Worm (Caenorhabditis elegans): ENCODE measurements around the gene C14C10.2.

Gene C14C10.2

DNA sequence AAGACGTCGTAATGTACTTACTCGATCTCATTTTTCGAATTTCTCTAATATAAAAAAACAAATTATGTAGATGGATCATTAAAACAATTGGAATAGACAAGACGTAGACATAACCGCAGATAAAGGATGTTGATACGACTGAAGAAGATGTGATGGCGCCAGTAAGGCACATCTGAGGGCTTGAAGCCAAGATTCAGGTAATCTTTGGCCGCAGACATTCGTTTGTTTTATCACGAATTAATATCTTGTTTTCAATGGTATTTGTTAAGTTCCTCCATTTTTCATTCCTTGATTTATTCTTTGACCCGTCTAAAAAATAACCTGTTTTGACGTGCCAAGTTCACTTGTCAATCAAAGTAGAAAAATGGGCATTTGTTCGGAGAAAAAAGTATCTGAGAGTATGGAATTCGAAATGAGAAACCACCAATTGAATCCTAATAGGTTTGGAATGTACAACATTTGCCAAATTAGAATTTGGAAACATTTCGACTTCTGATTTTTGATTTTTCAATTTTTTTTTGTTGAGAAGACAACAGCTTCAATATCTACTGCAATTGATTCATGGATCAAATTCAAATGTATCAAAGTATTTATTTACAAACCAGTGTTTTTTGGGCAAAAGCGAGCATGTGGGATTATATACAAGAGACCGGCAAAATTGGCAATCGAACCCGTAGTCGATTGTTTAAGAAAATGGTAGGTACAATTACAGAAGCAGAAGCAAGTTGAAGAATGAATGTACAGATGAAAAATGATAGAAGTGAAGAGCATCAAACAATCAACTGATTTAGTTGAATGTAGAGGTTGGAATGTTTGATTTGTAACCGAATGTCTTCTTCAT lies 40.4 kb downstream of the C14C10.2 start:
- TF ChIP-seq W03F9.2 (tag; optimal IDR thresholded peaks at IDR 0.05) = no peak

DNA sequence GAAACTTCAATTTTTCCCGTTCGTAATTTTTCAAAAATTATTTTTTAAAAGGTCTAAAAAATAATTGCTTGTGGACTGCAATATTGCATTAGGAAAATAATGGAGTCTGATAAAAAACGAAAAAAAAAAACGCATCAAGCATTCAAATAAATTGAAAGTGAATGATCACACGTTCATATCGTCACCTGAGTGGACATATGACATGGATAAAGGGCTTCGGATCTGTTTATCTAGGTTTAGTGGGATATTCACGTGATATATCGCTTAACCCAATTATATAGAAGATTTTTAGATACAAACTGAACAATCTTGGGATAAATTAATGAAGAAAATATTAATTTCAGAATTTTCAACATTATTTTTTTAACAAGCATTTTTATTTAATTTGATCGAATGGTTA lies 41.5 kb downstream of the C14C10.2 start:
- TF ChIP-seq him-1 (tag; optimal IDR thresholded peaks at IDR 0.05) = no peak
- TF ChIP-seq dao-5 (tag; optimal IDR thresholded peaks at IDR 0.05) = no peak
- TF ChIP-seq W03F9.2 (tag; optimal IDR thresholded peaks at IDR 0.05) = no peak

DNA sequence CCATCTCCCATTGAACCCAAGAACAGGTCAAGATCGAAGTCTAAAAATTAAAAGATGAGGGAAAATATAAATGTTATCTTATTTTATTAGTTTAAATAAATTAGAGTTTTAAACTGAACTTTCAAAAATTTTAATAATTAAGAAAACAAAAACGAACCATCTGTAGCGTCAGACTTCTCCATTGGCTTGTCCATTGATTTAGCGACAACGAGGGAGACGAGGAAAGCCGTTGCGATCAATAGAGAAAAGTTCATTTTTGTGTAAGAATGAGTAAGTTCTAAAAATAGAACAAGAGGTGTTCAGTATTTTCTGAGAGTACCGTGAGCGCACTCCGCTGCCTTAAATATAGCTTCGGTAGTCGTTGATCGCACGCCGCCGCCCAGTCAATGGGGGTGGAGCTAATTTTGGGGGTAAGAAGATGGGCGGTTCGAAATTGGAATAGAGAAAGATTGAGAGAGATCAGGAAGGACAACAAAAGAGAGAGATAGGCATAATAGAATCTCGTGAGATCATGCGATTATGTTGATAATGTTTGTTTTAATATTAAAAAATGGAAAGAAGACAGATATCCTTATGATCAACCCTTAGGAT lies 42.1 kb downstream of the C14C10.2 start, which contains the start of gene F45D3.3:
Gene F45D3.3 (minus strand): TSS at position 350 of the 591 bp plus-strand sequence.
- no peak for TF ChIP-seq W03F9.2 (tag; optimal IDR thresholded peaks at IDR 0.05)

DNA sequence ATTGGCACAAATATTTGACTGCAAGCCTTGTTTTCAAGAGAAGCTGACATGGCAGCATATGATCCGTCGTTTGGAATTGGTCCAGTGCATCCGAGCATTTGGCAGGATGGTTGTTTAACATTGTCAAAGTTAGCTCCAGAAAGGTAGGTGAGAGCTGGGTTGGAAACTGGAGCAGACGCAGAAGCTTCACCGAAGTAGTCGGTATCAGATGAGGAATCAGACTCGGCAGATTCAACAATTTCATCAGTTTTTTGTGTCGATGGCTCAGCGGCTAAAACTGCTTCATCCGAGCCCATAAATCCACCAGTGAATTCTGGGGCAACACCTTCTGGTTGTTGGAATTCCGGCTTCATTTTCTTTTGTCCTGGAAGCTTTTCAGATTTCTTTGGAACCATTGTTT lies 42.7 kb downstream of the C14C10.2 start:
- TF ChIP-seq him-1 (tag; optimal IDR thresholded peaks at IDR 0.05) = no peak
- TF ChIP-seq W03F9.2 (tag; optimal IDR thresholded peaks at IDR 0.05) = no peak
- no peak for TF ChIP-seq dao-5 (tag; optimal IDR thresholded peaks at IDR 0.05)

DNA sequence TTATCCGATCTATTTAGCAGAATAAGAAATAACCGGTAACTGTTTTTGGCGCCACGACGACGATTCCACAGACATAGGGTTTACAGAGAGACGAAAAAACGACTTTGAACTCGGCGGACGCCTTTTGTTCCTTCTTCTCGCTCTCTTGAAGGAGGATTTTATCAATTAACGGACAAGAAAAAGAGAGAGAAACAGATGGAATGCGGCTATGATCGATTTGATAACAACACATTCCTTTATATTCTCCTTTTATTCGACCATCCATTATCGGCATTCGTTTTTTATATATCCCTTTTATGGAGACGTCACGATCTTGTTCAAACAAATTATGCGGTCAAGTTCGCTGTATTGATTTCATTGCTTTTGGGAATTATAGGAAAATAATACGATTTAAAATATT lies 43.4 kb downstream of the C14C10.2 start:
- no peak for TF ChIP-seq him-1 (tag; optimal IDR thresholded peaks at IDR 0.05)
- TF ChIP-seq W03F9.2 (tag; optimal IDR thresholded peaks at IDR 0.05) = peak; percentile 31

DNA sequence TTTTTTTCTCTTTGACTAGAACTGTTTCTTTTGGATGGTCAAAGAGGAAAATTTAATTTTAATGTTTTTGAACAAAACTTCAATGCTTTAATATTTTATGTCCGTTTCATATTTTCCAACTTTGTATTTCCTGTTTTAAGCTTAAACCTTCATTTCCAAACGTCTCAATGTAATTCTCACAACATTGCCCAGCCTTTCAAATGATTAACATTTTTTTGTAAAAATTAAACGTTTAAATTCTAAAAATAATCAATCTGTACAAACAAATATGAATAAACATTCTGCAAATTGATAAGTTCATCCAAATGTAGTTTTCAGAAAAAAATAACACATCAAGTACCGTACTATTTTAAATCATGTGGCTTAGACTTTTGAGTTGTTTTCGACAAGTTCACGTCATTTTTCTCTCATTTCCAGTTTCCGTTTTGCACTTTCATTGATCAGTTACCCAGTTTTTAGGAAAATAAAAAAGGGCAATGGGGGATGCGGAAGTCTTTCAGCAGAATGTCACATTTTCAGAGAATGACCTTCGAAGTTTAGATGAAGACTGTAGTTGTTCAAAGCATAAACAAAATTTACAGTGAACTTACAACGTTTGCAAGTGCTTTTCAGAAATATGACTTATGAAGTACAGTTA lies 49.5 kb downstream of the C14C10.2 start:
- no peak for TF ChIP-seq him-1 (tag; optimal IDR thresholded peaks at IDR 0.05)
- TF ChIP-seq dao-5 (tag; optimal IDR thresholded peaks at IDR 0.05) = no peak
- TF ChIP-seq W03F9.2 (tag; optimal IDR thresholded peaks at IDR 0.05) = no peak

DNA sequence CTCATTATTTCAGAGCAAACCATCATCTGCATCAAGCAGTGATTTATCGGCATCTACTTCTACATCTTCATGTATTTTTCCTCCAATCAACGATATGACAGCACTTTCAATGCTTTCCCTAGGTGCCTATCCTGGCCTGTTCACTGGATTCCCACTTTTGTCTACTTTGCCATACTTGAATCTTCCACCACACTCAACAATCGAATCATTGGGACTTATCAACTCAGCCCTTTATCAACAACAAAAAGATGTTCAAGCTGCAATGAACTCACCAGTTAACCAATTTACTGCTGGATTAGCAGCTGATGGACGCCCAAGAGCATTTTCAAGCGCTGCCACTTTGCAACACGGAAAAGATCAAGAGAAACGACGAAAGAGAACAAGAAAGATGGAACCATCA lies 51.1 kb downstream of the C14C10.2 start:
- TF ChIP-seq W03F9.2 (tag; optimal IDR thresholded peaks at IDR 0.05) = no peak
- no peak for TF ChIP-seq dao-5 (tag; optimal IDR thresholded peaks at IDR 0.05)
- no peak for TF ChIP-seq him-1 (tag; optimal IDR thresholded peaks at IDR 0.05)
